Worm (Caenorhabditis elegans) whole organism, dauer: ENCODE measurements around the gene F07C6.6.

Source experiments
- unc-62 ChIP-seq: sonication (generic microtip); optimal IDR thresholded peaks from 2 replicates; lab custom pipeline; 2017; ENCODE audit warnings: missing biosample characterization, missing genetic modification reagents, missing genetic modification characterization

F07C6.6 gene

DNA sequence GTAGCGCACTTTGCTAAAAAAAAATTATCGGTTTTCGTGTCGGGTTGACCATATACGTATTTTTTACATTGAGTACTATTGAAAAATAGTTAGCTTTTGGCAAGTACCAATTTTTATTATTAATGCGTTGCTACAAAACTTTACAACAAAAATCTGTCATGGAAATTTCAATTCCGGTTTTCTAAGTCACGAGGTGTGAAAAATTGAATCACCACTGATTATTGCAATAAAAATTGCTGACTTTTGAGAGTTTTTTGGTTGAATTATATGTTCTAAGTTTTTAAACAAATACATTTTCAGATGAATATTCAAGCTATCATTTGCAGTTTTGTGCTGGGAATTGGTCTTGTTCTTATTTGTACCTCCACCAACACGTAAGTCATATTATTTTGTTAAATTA lies 1.7 kb upstream of the F07C6.6 start, which contains the start of gene F07C6.2:
Gene F07C6.2 (plus strand): TSS at position 301 of the 400 bp plus-strand sequence.
- TF ChIP-seq unc-62: no peak

DNA sequence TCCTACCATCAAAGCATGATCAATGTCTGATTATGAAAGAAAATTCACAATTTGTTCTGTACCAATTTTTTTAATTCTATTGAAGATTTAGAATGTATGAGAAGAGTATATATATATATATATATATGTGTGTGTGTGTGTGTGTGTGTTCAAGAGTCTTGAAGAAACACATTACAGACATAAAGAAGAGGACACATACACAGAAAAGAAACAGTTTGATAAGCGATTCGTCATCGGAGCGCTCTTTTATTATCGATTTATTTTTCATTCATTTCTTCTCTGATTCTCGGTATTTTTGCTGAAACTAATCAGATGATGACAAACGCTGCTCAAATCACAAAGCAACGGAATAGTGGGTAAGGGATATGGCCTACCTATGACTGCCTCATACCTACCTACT lies 1.0 kb downstream of the F07C6.6 start, which contains the start of gene pin-2:
Gene pin-2 (plus strand): TSS at position 227 of the 400 bp plus-strand sequence.
- no peak for TF ChIP-seq unc-62

DNA sequence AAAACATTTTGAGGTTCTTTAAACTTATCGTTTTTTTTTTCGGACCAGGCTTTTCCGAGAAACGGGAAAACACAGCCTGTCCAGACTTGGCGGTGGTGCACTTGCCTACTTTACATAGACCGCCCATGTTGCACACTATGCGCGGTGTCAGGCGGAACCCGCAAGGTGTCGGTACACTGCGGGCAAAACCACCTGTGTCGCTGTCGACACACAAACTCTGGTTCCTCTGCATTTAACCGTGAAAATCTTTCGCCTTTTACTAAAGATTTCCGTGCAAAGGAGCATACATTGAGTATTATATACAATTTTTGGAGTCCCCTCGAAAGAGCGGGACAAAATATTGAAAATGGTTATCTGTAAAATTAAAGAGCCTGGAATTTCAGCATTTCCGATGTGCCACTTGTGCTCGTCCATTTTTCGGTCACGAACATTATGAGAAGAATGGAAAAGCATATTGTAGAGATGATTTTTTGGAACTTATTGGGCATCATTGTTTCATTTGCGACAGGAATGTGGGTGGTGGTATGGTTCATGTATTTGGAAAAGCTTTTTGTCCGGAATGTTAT lies 2.9 kb downstream of the F07C6.6 start:
- TF ChIP-seq unc-62: no peak

- no peak for TF ChIP-seq unc-62
These were observed 4.2 kb downstream of the F07C6.6 start for ce11 chrIV:12796811-12797210.

- no peak for TF ChIP-seq unc-62
These were observed 13.0 kb downstream of the F07C6.6 start, which contains the start of gene F07C6.4 for ce11 chrIV:12805595-12805994. Gene F07C6.4 (plus strand): TSS chrIV:12805924.

DNA sequence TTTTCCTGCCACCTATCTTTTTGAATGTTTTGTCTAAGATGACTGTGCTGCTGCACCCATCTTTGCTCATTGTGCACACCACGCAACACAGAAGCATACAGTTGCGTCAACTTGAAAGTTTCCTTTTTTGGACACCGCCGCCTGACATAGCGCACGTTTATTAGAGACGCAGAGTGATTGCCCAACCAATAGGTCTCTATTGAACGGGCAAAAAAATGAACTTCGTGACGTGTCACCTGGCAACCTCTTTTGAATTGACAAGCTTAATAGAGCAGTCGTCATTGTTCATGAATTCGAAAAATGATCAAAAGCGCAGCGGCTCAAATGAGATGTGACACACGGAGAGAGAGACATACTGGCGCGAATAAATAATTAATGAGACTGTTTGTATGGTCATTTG lies 19.0 kb downstream of the F07C6.6 start:
- no peak for TF ChIP-seq unc-62

- TF ChIP-seq unc-62: no peak
These were observed 21.2 kb downstream of the F07C6.6 start for ce11 chrIV:12813822-12814221.

ce11 chrIV:12816636-12817035 lies 24.0 kb downstream of the F07C6.6 start:
- TF ChIP-seq unc-62: no peak

DNA sequence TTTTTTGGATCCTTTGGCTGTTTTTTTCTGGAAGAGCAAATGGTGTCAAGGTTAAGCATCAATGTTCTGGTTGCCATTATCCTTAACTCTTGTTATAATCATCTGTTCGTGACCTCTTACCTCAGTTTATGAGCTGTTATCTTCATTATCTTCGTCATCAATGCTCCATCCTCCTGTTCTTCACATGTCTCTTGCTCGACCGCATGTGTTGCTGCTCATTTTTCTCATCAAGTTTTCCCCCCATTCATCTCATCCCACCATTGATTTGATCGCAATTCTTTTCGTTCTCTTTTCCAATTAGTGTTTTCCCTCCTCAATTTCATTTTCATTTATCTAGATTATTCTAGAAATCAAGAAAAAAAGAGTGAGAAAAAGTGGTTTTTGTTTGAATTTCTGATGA lies 24.9 kb downstream of the F07C6.6 start:
- no peak for TF ChIP-seq unc-62

ce11 chrIV:12825304-12825703 lies 32.7 kb downstream of the F07C6.6 start, which contains the start of gene M02B1.4:
Gene M02B1.4 (minus strand): TSS chrIV:12825312.
- no peak for TF ChIP-seq unc-62

DNA sequence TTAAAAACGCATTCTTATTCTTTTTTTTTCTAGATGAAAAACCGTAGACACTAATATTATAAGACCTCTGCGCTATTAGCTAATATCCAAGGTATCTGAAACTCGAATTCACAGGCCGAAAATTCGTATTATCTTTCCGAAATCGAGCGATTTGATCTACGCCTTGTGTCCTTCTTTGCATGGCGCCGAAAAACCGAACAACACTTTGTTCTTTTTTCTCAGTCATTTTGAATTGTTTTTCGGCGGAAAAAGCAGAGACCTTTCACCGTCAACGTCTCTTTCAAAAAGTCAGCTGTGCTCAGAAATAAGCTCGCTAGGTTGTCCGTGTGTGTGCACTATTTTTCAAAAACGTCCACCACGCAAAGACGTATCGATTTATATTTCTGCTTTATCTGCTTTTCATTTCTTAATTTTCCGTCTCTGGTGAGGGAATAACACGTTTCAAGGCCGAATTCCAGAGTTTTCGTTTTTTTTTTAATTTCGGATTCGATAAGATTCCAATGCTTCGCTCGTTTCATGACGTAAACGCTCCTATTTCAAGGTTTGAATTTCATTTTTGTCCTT lies 38.3 kb downstream of the F07C6.6 start:
- TF ChIP-seq unc-62: no peak

DNA sequence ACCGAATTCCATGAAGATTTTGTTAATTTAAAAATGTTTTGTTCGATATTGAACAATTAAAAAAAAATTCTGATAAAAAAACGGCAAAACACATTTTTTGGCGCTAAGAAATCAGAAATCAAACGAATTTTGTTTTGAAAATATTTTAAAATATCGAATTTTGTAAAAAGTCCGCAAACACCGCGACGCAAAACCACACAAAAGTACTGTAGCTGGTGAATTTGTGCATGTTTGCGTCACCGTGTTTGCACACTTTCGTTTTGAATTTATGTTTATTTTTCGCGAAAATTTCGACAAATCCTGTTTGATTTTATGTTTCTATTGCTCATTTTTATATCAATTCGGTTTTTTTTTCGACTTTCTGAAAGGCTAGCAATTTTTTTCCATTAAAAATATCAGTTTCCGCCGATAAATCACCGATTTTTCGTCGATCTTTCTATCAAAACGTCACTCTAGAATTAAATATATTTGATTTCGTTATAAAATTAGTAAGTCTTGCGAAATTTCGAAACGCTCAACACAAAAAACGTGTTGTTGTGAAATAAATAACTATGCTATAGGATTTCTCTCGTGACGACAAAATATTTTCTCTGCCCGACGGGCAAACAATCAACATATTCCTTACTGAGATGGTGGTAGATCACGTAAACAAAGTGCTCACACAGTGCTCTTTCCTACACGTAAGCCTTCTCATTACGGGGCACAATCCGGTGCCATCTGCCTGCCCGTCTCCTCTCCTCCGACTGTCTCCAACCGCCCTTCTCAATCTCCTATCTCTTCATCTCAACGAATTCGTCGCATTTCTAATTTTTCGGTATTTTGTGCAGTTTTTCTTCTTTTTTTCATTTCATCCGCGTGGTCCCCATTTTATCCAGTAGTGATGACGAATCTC lies 39.3 kb downstream of the F07C6.6 start:
- no peak for TF ChIP-seq unc-62

DNA sequence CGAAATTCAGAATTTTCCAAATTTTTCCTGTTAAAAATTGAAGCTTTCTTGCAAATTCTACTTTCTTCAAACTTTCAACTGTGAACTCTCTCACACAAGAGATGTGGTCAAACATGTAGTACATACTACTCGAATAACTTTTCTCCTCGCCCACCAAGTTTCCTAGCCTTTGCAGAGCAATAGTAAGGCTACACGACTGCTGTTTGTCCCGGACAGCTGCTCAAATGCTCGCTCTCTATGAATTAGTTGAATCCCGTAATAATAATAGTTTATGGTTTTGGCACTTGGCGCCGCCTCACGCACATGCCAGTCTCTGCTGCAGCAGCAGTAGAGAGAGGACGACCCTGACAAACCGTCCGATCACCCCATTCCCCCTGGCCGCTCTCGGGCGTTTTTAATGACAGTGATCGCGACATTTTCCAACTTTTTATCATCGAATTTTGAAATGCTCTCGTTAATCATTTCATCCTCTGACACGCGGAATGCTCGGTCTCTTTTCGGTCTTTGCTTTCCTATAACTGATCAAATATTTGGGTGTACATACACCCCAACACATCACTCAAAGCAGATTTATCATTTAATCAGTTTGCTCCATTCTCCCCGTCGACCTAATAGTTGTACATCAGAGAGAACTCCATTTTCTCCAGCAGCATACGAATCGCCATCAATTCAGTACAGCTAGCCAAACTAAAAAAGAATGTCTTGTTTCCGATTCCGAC lies 41.3 kb downstream of the F07C6.6 start:
- no peak for TF ChIP-seq unc-62

DNA sequence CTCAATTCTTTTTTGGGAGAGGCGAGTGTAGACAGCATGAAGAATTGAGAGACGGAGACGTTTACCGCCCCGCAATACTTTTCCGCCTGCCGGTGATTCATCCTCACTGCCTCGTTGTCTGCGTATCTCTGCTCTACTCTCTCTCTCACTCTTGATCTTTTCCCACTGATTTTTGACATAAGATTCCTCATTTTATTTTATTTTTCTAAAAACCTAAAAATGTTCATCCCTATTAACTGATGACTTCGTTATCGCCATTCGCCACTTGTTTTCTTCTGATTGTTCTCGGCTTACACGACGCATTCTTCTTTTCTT lies 41.8 kb downstream of the F07C6.6 start:
- no peak for TF ChIP-seq unc-62

ce11 chrIV:12835363-12835762 lies 42.8 kb downstream of the F07C6.6 start:
- TF ChIP-seq unc-62: no peak

DNA sequence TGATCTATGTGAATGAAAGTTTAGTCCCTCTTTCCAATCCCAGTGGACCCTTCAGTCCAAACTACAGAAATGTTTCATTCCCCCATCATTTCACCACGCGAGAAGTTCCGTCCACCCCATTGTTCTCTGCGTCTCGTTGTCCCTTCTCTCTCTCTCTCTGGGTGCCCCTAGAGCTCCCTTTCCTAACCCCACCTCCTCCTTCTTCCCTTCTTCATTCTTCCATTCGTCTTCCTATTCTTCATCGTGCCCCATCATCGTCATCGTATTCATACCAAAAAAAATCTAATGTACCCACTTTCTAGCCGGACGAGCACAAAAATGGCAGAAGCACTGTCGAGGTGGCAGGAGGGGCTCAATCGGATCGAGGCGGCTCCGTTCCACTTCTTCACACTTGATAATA lies 43.6 kb downstream of the F07C6.6 start, which contains the start of gene M02B1.3:
Gene M02B1.3 (plus strand): TSS at position 301 of the 400 bp plus-strand sequence.
- no peak for TF ChIP-seq unc-62

ce11 chrIV:12840348-12840747 lies 47.8 kb downstream of the F07C6.6 start:
- TF ChIP-seq unc-62: no peak
